Worm (Caenorhabditis elegans): ENCODE data around the gene clec-162.

The clec-162 gene

ce11 chrIII:9711163-9711562 is 13.9 kb downstream of the clec-162 start:
- TF ChIP-seq sptf-1 (tag; optimal IDR thresholded peaks at IDR 0.05) (no peak), C34B4.2 (tag; optimal IDR thresholded peaks at IDR 0.05) (no peak)

ce11 chrIII:9705157-9705905 is 19.7 kb downstream of the clec-162 start:
- TF ChIP-seq fkh-4 (tag; optimal IDR thresholded peaks at IDR 0.05; ENCODE audit: borderline replicate concordance), result no peak
- peak; percentile 41 for TF ChIP-seq blmp-1 (tag; optimal IDR thresholded peaks at IDR 0.05)
- TF ChIP-seq unc-98 (GFP tag; IDR thresholded peaks at IDR 0.05), result no peak
- no peak for TF ChIP-seq lsy-2 (tag; optimal IDR thresholded peaks at IDR 0.05)
- no peak for TF ChIP-seq mef-2 (tag; optimal IDR thresholded peaks at IDR 0.05)
- TF ChIP-seq lin-15B (tag; optimal IDR thresholded peaks at IDR 0.05), result no peak

ce11 chrIII:9704606-9704938 is 20.4 kb downstream of the clec-162 start:
- TF ChIP-seq lin-14 (GFP tag; optimal IDR thresholded peaks at IDR 0.05), result peak; percentile 1
- no peak for TF ChIP-seq efl-1 (optimal IDR thresholded peaks at IDR 0.05)
- peak in 1 of 2 experiments; percentile 51 for TF ChIP-seq efl-1 (GFP tag; optimal IDR thresholded peaks at IDR 0.05 in 1 of 2)
- TF ChIP-seq grh-1 (GFP tag; IDR thresholded peaks at IDR 0.05), result no peak

ce11 chrIII:9703747-9704605 is 21.0 kb downstream of the clec-162 start:
- TF ChIP-seq pqm-1 (tag; optimal IDR thresholded peaks at IDR 0.05) (no peak), mef-2 (tag; optimal IDR thresholded peaks at IDR 0.05) (no peak), fkh-4 (tag; optimal IDR thresholded peaks at IDR 0.05; ENCODE audit: borderline replicate concordance) (no peak), zip-4 (GFP tag; optimal IDR thresholded peaks at IDR 0.05) (no peak), hpl-2 (GFP tag; optimal IDR thresholded peaks at IDR 0.05) (no peak), lin-39 (tag; optimal IDR thresholded peaks at IDR 0.05) (no peak), grh-1 (GFP tag; IDR thresholded peaks at IDR 0.05) (no peak), Y116A8C.19 (tag; optimal IDR thresholded peaks at IDR 0.05; ENCODE audit: borderline replicate concordance) (no peak), nhr-47 (tag; optimal IDR thresholded peaks at IDR 0.05) (peak; percentile 62), egl-13 (tag; optimal IDR thresholded peaks at IDR 0.05) (peak; percentile 30), nhr-20 (tag; optimal IDR thresholded peaks at IDR 0.05) (peak; percentile 24), ceh-90 (tag; optimal IDR thresholded peaks at IDR 0.05) (no peak), ztf-4 (tag; optimal IDR thresholded peaks at IDR 0.05) (no peak), mab-9 (GFP tag; IDR thresholded peaks at IDR 0.05) (peak; percentile 31; the same call in 1 of the 2 replicates), ceh-88 (GFP tag; IDR thresholded peaks at IDR 0.05) (0 out of 2 replicates have a peak, but pooled peaks have one; percentile 14), jun-1 (tag; optimal IDR thresholded peaks at IDR 0.05) (no peak), swsn-7 (tag; optimal IDR thresholded peaks at IDR 0.05) (peak; percentile 45), lsy-2 (tag; optimal IDR thresholded peaks at IDR 0.05) (peak in 1 of 2 experiments; percentile 67), irx-1 (tag; optimal IDR thresholded peaks at IDR 0.05) (no peak), hlh-17 (GFP tag; optimal IDR thresholded peaks at IDR 0.05; ENCODE audit: borderline replicate concordance) (no peak), aha-1 (tag; optimal IDR thresholded peaks at IDR 0.05) (no peak), pax-3 (tag; optimal IDR thresholded peaks at IDR 0.05) (no peak), nhr-19 (GFP tag; conservative IDR thresholded peaks at IDR 0.05) (0 out of 2 replicates have a peak, but pooled peaks have one; percentile 8), F16B12.6 (tag; optimal IDR thresholded peaks at IDR 0.05) (peak; percentile 14), C34B4.2 (tag; optimal IDR thresholded peaks at IDR 0.05) (no peak), elt-3 (tag; optimal IDR thresholded peaks at IDR 0.05) (no peak), fkh-8 (tag; optimal IDR thresholded peaks at IDR 0.05) (peak; percentile 82), ets-5 (GFP tag; IDR thresholded peaks at IDR 0.05) (no peak), aly-2 (tag; optimal IDR thresholded peaks at IDR 0.05) (no peak), snu-23 (GFP tag; optimal IDR thresholded peaks at IDR 0.05) (peak; percentile 37), lin-15B (tag; optimal IDR thresholded peaks at IDR 0.05) (no peak), unc-98 (GFP tag; IDR thresholded peaks at IDR 0.05) (no peak), pag-3 (tag; optimal IDR thresholded peaks at IDR 0.05; ENCODE audit: borderline replicate concordance, insufficient read depth) (no peak), snpc-4 (tag; optimal IDR thresholded peaks at IDR 0.05) (no peak), nhr-77 (tag; optimal IDR thresholded peaks at IDR 0.05) (no peak), mdl-1 (tag; optimal IDR thresholded peaks at IDR 0.05) (no peak), zag-1 (tag; optimal IDR thresholded peaks at IDR 0.05) (no peak), elt-2 (tag; optimal IDR thresholded peaks at IDR 0.05) (no peak)
